Fruit fly (Drosophila melanogaster) whole organism, prepupa: ENCODE data around the gene Mcm2.

Experiments
- Blimp-1 ChIP-seq: fragments of 200-800 bp; sonication (Bioruptor generic); optimal IDR thresholded peaks from 3 replicates; lab custom pipeline; 2017; ENCODE audit warnings: missing biosample characterization, missing genetic modification characterization, mild to moderate bottlenecking, moderate library complexity, missing genetic modification reagents
- CG11294 ChIP-seq: fragments of 200-800 bp; sonication (Bioruptor generic); IDR thresholded peaks from 2 replicates; pipeline ENCODE4 v1.3.6; 2022; ENCODE audit warnings: missing biosample characterization, missing genetic modification characterization
- CG11902 ChIP-seq: fragments of 200-800 bp; sonication (Bioruptor generic); optimal IDR thresholded peaks from 3 replicates; lab custom pipeline; 2016; ENCODE audit warnings: missing biosample characterization, missing genetic modification characterization
- CG16779 ChIP-seq: fragments of 200-800 bp; sonication (Bioruptor generic); optimal IDR thresholded peaks from 3 replicates; lab custom pipeline; 2017; ENCODE audit warnings: missing biosample characterization, mild to moderate bottlenecking, missing genetic modification characterization
- CG8319 ChIP-seq: fragments of 200-800 bp; sonication (Bioruptor generic); optimal IDR thresholded peaks from 3 replicates; lab custom pipeline; 2016; ENCODE audit warnings: missing biosample characterization, missing genetic modification characterization
- Lpt ChIP-seq: fragments of 200-800 bp; sonication (Bioruptor generic); optimal IDR thresholded peaks from 3 replicates; lab custom pipeline; 2016; ENCODE audit warnings: missing biosample characterization, missing genetic modification characterization
- dsx ChIP-seq: fragments of 200-800 bp; optimal IDR thresholded peaks from 3 replicates; lab custom pipeline; 2019; ENCODE audit warnings: missing biosample characterization, mild to moderate bottlenecking, missing genetic modification characterization, moderate library complexity; ENCODE audit not compliant: poor library complexity, severe bottlenecking
- eg ChIP-seq: fragments of 200-800 bp; sonication (Bioruptor generic); IDR thresholded peaks from 3 replicates; pipeline ENCODE4 v1.3.6; 2022; ENCODE audit warnings: missing biosample characterization, missing genetic modification characterization
- fkh ChIP-seq: fragments of 200-800 bp; sonication (Bioruptor generic); optimal IDR thresholded peaks from 3 replicates; lab custom pipeline; 2017; ENCODE audit warnings: missing biosample characterization, mild to moderate bottlenecking, missing genetic modification characterization, moderate library complexity

DNA sequence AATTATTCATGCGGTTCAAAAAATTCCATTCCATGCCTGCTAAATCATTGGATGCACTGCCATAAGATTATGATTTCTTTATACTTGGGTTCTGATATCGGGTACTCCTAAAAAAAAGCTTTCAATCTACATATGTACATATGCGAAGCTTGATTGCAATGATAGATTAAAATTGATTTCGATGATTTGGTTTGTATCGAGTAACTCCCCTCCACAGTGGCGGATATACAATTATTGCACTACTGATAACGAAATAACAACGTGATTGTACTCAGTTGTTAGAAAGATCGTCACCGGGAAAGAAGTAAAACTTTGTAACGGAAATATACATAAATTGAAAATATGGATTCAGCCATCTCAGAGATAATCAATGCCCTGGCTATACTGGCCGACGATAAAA is 22.9 kb downstream of the Mcm2 start, which contains the start of gene Nazo:
- TF ChIP-seq Lpt (GFP tag; lab: Kevin White, UChicago) (no peak), eg (no peak), fkh (GFP tag; lab: Kevin White, UChicago) (no peak), CG16779 (no peak), dsx (GFP tag; lab: Kevin White, UChicago) (no peak), Blimp-1 (no peak), CG8319 (GFP tag; lab: Kevin White, UChicago) (no peak), CG11902 (GFP tag; lab: Kevin White, UChicago) (no peak), CG11294 (GFP tag; lab: Robert Waterston, UW) (no peak)
